Worm (Caenorhabditis elegans) whole organism, L1 larva: ENCODE data around the gene sucl-2.

Experiments
- Y116A8C.19 ChIP-seq: sonication (generic microtip); optimal IDR thresholded peaks from 2 replicates; lab custom pipeline; 2016; ENCODE audit warnings: missing compliant biosample characterization, missing genetic modification characterization, borderline replicate concordance
- alr-1 ChIP-seq: fragments of 200-800 bp; sonication (Bioruptor generic); optimal IDR thresholded peaks from 2 replicates; lab custom pipeline; 2018; ENCODE audit warnings: borderline replicate concordance, mild to moderate bottlenecking, missing genetic modification characterization, missing compliant biosample characterization
- aly-2 ChIP-seq: fragments of 150-350 bp; optimal IDR thresholded peaks from 2 replicates; lab custom pipeline; 2014; ENCODE audit warnings: missing biosample characterization, missing genetic modification characterization
- blmp-1 ChIP-seq: fragments of 150-350 bp; optimal IDR thresholded peaks from 2 replicates; lab custom pipeline; 2014; ENCODE audit warnings: missing biosample characterization, missing genetic modification characterization
- ceh-8 ChIP-seq: fragments of 200-800 bp; sonication (Bioruptor generic); optimal IDR thresholded peaks from 2 replicates; lab custom pipeline; 2018; ENCODE audit warnings: mild to moderate bottlenecking, missing genetic modification characterization, moderate library complexity, missing compliant biosample characterization
- ceh-82 ChIP-seq, 3 experiments: fragments of 150-350 bp in 1 of 3; sonication (generic microtip) in 2 of 3; optimal IDR thresholded peaks; 2 replicates each; lab custom pipeline; 2014 to 2017; ENCODE audit warnings: missing biosample characterization in 3 of 3, missing genetic modification characterization in 3 of 3
- ceh-88 ChIP-seq: fragments of 200-800 bp; sonication (Bioruptor generic); IDR thresholded peaks from 2 replicates; pipeline ENCODE4 v1.3.6; 2022; ENCODE audit warnings: missing genetic modification characterization, missing compliant biosample characterization
- ces-1 ChIP-seq: fragments of 150-350 bp; optimal IDR thresholded peaks from 2 replicates; lab custom pipeline; 2014; ENCODE audit warnings: missing biosample characterization, missing genetic modification reagents, missing genetic modification characterization
- dpl-1 ChIP-seq, 3 experiments: fragments of 150-350 bp in 2 of 3; sonication (generic microtip) in 1 of 3; optimal IDR thresholded peaks; 2 replicates each; lab custom pipeline; 2014 to 2017; ENCODE audit warnings: missing biosample characterization in 3 of 3, missing genetic modification characterization in 3 of 3, missing genetic modification reagents in 3 of 3
- dsc-1 ChIP-seq: sonication (generic microtip); optimal IDR thresholded peaks from 2 replicates; lab custom pipeline; 2016; ENCODE audit warnings: mild to moderate bottlenecking, missing genetic modification characterization, missing compliant biosample characterization
- efl-1 ChIP-seq, 4 experiments: fragments of 150-350 bp; optimal IDR thresholded peaks in 3 of 4; peaks in 1 of 4; 1 replicate in 1 of 4; 2 replicates in 3 of 4; lab custom pipeline; 2014; ENCODE audit warnings: missing biosample characterization in 2 of 4, missing genetic modification characterization in 2 of 4, missing genetic modification reagents in 2 of 4
- egl-27 ChIP-seq, 2 experiments: fragments of 150-350 bp in 1 of 2; sonication (generic microtip); optimal IDR thresholded peaks; 3 replicates each; lab custom pipeline; 2017 to 2018; ENCODE audit warnings: missing biosample characterization in 2 of 2, missing genetic modification characterization in 2 of 2, missing genetic modification reagents in 2 of 2
- elt-2 ChIP-seq: sonication (generic microtip); optimal IDR thresholded peaks from 2 replicates; lab custom pipeline; 2016; ENCODE audit warnings: missing genetic modification characterization, mild to moderate bottlenecking, inconsistent platforms, missing compliant biosample characterization, missing genetic modification reagents
- ets-5 ChIP-seq: fragments of 200-800 bp; sonication (Bioruptor generic); IDR thresholded peaks from 2 replicates; pipeline ENCODE4 v1.3.6; 2022; ENCODE audit warnings: missing genetic modification characterization, missing compliant biosample characterization
- fkh-10 ChIP-seq: sonication (generic microtip); optimal IDR thresholded peaks from 2 replicates; lab custom pipeline; 2017; ENCODE audit warnings: missing biosample characterization, missing genetic modification reagents, missing genetic modification characterization
- fkh-4 ChIP-seq: sonication (generic microtip); optimal IDR thresholded peaks from 2 replicates; lab custom pipeline; 2016; ENCODE audit warnings: missing compliant biosample characterization, missing genetic modification characterization, borderline replicate concordance
- hlh-4 ChIP-seq: sonication (generic microtip); optimal IDR thresholded peaks from 2 replicates; lab custom pipeline; 2016; ENCODE audit warnings: mild to moderate bottlenecking, missing genetic modification characterization, missing compliant biosample characterization
- isw-1 ChIP-seq: fragments of 200-800 bp; sonication (Bioruptor generic); IDR thresholded peaks from 2 replicates; pipeline ENCODE4 v1.3.6; 2022; ENCODE audit warnings: missing genetic modification characterization, missing compliant biosample characterization
- lin-35 ChIP-seq, 2 experiments: fragments of 150-350 bp; optimal IDR thresholded peaks; 2 replicates each; lab custom pipeline; 2014; ENCODE audit warnings: missing biosample characterization in 2 of 2, missing genetic modification characterization in 2 of 2, missing genetic modification reagents in 2 of 2
- lsy-2 ChIP-seq, 2 experiments: fragments of 150-350 bp; optimal IDR thresholded peaks; 2 replicates each; lab custom pipeline; 2014; ENCODE audit warnings: missing biosample characterization in 2 of 2, missing genetic modification characterization in 2 of 2
- mep-1 ChIP-seq: fragments of 150-350 bp; optimal IDR thresholded peaks from 2 replicates; lab custom pipeline; 2014; ENCODE audit warnings: missing biosample characterization, missing genetic modification characterization
- nhr-12 ChIP-seq: sonication (generic microtip); optimal IDR thresholded peaks from 2 replicates; lab custom pipeline; 2017; ENCODE audit warnings: missing biosample characterization, missing genetic modification characterization
- nhr-237 ChIP-seq: fragments of 150-350 bp; optimal IDR thresholded peaks from 2 replicates; lab custom pipeline; 2014; ENCODE audit warnings: missing biosample characterization, missing genetic modification characterization
- nhr-71 ChIP-seq: sonication (generic microtip); optimal IDR thresholded peaks from 2 replicates; lab custom pipeline; 2016; ENCODE audit warnings: mild to moderate bottlenecking, missing genetic modification characterization, moderate library complexity, missing compliant biosample characterization
- nhr-77 ChIP-seq: fragments of 150-350 bp; optimal IDR thresholded peaks from 2 replicates; lab custom pipeline; 2014; ENCODE audit warnings: missing biosample characterization, missing genetic modification characterization
- nhr-84 ChIP-seq: sonication (generic microtip); optimal IDR thresholded peaks from 2 replicates; lab custom pipeline; 2017; ENCODE audit warnings: missing biosample characterization, missing genetic modification characterization
- nhr-90 ChIP-seq: sonication (generic microtip); optimal IDR thresholded peaks from 2 replicates; lab custom pipeline; 2016; ENCODE audit warnings: mild to moderate bottlenecking, missing genetic modification characterization, missing compliant biosample characterization; ENCODE audit not compliant: poor library complexity
- pqm-1 ChIP-seq: sonication (generic microtip); optimal IDR thresholded peaks from 3 replicates; lab custom pipeline; 2017; ENCODE audit warnings: missing biosample characterization, missing genetic modification characterization
- snu-23 ChIP-seq: sonication (generic microtip); optimal IDR thresholded peaks from 2 replicates; lab custom pipeline; 2016; ENCODE audit warnings: missing genetic modification characterization, missing compliant biosample characterization
- sptf-1 ChIP-seq: fragments of 150-350 bp; optimal IDR thresholded peaks from 2 replicates; lab custom pipeline; 2014; ENCODE audit warnings: missing biosample characterization, missing genetic modification characterization
- tlp-1 ChIP-seq: fragments of 150-350 bp; optimal IDR thresholded peaks from 2 replicates; lab custom pipeline; 2014; ENCODE audit warnings: missing biosample characterization, missing genetic modification characterization
- unc-130 ChIP-seq: fragments of 150-350 bp; optimal IDR thresholded peaks from 2 replicates; lab custom pipeline; 2017; ENCODE audit warnings: missing biosample characterization, missing genetic modification characterization, inconsistent platforms
- unc-86 ChIP-seq: sonication (generic microtip); optimal IDR thresholded peaks from 2 replicates; lab custom pipeline; 2016; ENCODE audit warnings: missing genetic modification characterization, missing compliant biosample characterization
- unc-98 ChIP-seq: fragments of 200-800 bp; sonication (Bioruptor generic); IDR thresholded peaks from 2 replicates; pipeline ENCODE4 v1.3.6; 2022; ENCODE audit warnings: missing genetic modification characterization, missing compliant biosample characterization
- vab-15 ChIP-seq: sonication (generic microtip); optimal IDR thresholded peaks from 2 replicates; lab custom pipeline; 2017; ENCODE audit warnings: missing genotype, mild to moderate bottlenecking, missing genetic modification characterization, missing compliant biosample characterization
- ztf-11 ChIP-seq, 2 experiments: sonication (generic microtip); optimal IDR thresholded peaks; 2 replicates each; lab custom pipeline; 2016 to 2017; ENCODE audit warnings: missing genetic modification characterization in 2 of 2, missing biosample characterization in 1 of 2, missing compliant biosample characterization in 1 of 2
- ztf-4 ChIP-seq: fragments of 150-350 bp; optimal IDR thresholded peaks from 2 replicates; lab custom pipeline; 2014; ENCODE audit warnings: missing biosample characterization, missing genetic modification characterization

sucl-2 gene

ce11 chrIII:856260-856659, 45.0 kb downstream of the sucl-2 start, which contains the start of gene K02F3.12:
K02F3.12 (plus strand) TSS chrIII:856560.
- no peak for TF ChIP-seq ztf-11 (tag; optimal IDR thresholded peaks at IDR 0.05; lab: Kevin White, UChicago)
- TF ChIP-seq ceh-8 (GFP tag; lab: Kevin White, UChicago) = no peak
- TF ChIP-seq sptf-1 (tag; lab: Kevin White, UChicago) = no peak
- no peak for TF ChIP-seq isw-1 (GFP tag; lab: Robert Waterston, UW)
- no peak for TF ChIP-seq pqm-1
- no peak for TF ChIP-seq vab-15 (tag; lab: Kevin White, UChicago)
- no peak for TF ChIP-seq dsc-1 (tag; lab: Kevin White, UChicago)
- no peak for TF ChIP-seq unc-86 (tag; lab: Kevin White, UChicago)
- no peak for TF ChIP-seq nhr-90 (tag; lab: Kevin White, UChicago)
- TF ChIP-seq mep-1 = no peak
- no peak for TF ChIP-seq egl-27 (tag; optimal IDR thresholded peaks at IDR 0.05; lab: Kevin White, UChicago)
- TF ChIP-seq ceh-88 (GFP tag; lab: Robert Waterston, UW) = no peak
- no peak for TF ChIP-seq snu-23 (GFP tag; lab: Kevin White, UChicago)
- no peak for TF ChIP-seq lin-35 (GFP tag; optimal IDR thresholded peaks at IDR 0.05; lab: Kevin White, UChicago)
- TF ChIP-seq nhr-12 = no peak
- TF ChIP-seq ets-5 (GFP tag; lab: Robert Waterston, UW) = no peak

DNA sequence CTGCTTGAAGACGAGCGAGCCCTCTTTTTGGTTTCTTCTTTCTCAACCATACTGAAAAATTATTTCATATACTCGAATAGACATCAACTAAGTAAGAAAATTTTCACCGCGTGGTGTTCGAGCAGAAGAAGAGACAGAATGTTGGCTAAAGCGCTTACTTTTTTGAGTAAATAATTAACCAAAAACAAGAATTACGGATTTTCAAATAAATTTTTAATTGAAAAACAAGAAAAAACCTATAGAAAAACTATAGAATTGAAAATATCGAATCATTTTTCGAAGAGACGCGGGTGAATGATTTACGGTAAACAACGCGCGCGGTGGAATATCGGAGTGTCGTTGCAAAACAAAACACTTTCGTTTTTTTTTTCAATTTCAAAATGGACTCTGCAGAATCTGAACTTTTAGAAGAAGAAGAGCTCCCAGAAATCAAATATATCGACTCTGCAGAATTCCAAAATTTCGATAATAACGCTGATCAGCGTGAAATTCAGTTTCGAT, 47.3 kb downstream of the sucl-2 start, which contains the start of the genes rnp-5 and tag-51:
rnp-5 (minus strand) TSS at position 51 of the 501 bp plus-strand sequence.
tag-51 (plus strand) TSS at position 363 of the 501 bp plus-strand sequence.
- TF ChIP-seq lin-35 (GFP tag; optimal IDR thresholded peaks at IDR 0.05; lab: Kevin White, UChicago) (peak; percentile 36 to 56), fkh-10 (no peak), nhr-237 (no peak), blmp-1 (peak; percentile 90), lsy-2 (tag; optimal IDR thresholded peaks at IDR 0.05; lab: Kevin White, UChicago) (peak; percentile 19 to 49), ces-1 (no peak), dpl-1 (GFP tag; optimal IDR thresholded peaks at IDR 0.05; lab: Kevin White, UChicago) (peak in 1 of 3 experiments; percentile 48), nhr-77 (tag; lab: Kevin White, UChicago) (no peak), efl-1 (optimal IDR thresholded peaks at IDR 0.05; lab: Kevin White, UChicago) (peak; percentile 16 to 32), efl-1 (GFP tag; optimal IDR thresholded peaks at IDR 0.05 in 1 of 2; lab: Kevin White, UChicago) (peak in 1 of 2 experiments; percentile 31), snu-23 (GFP tag; lab: Kevin White, UChicago) (peak; percentile 18)

ce11 chrIII:853414-853813, 47.8 kb downstream of the sucl-2 start:
- TF ChIP-seq alr-1 (tag; lab: Kevin White, UChicago) (no peak), nhr-71 (tag; lab: Kevin White, UChicago) (no peak), ztf-4 (tag; lab: Kevin White, UChicago) (no peak), nhr-77 (tag; lab: Kevin White, UChicago) (no peak), ces-1 (no peak), nhr-237 (no peak), ceh-82 (tag; optimal IDR thresholded peaks at IDR 0.05; lab: Kevin White, UChicago) (no peak), unc-130 (tag; lab: Kevin White, UChicago) (no peak), fkh-4 (tag; lab: Kevin White, UChicago) (no peak), tlp-1 (no peak), lin-35 (GFP tag; optimal IDR thresholded peaks at IDR 0.05; lab: Kevin White, UChicago) (no peak), unc-98 (GFP tag; lab: Robert Waterston, UW) (no peak), hlh-4 (no peak), aly-2 (tag; lab: Kevin White, UChicago) (no peak), elt-2 (tag; lab: Kevin White, UChicago) (no peak), nhr-84 (no peak), Y116A8C.19 (no peak), ceh-8 (GFP tag; lab: Kevin White, UChicago) (no peak), snu-23 (GFP tag; lab: Kevin White, UChicago) (no peak)
